Worm (Caenorhabditis elegans) whole organism, early embryonic: Measurements from ENCODE around the gene psme-3.

Source experiments
- B0310.2 ChIP-seq: sonication (generic microtip); optimal IDR thresholded peaks from 2 replicates; lab custom pipeline; 2016; ENCODE audit warnings: mild to moderate bottlenecking, missing genetic modification characterization, missing compliant biosample characterization
- F13C5.2 ChIP-seq: sonication (generic microtip); optimal IDR thresholded peaks from 2 replicates; lab custom pipeline; 2017; ENCODE audit warnings: mild to moderate bottlenecking, missing genetic modification characterization, inconsistent platforms, missing compliant biosample characterization
- ama-1 ChIP-seq: fragments of 150-350 bp; optimal IDR thresholded peaks from 2 replicates; lab custom pipeline; 2014
- flt-1 ChIP-seq: fragments of 200-800 bp; sonication (Bioruptor generic); IDR thresholded peaks from 2 replicates; pipeline ENCODE4 v1.3.6; 2022; ENCODE audit warnings: missing genetic modification characterization, missing compliant biosample characterization

DNA sequence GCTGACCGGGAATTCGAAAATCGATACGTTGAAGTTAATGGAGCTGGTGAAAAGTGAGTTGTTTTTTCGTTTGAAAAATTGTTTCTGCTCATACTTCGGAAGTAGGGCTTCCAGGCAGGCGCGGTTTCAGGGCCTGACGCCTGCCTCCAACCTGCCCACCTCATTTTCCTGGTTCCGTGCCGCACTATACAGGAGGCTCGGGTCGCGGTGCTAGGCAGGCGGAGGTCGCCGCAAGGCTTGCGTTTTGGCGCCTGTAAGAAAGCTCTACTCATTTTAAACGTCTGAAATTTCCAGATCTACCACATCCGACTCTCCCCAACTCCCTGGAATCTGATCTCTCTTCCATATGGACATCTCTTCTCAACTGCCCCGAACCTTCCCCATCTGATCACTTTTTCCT lies 23.0 kb upstream of the psme-3 start:
- TF ChIP-seq B0310.2 (tag; lab: Kevin White, UChicago) (no peak), F13C5.2 (no peak), flt-1 (GFP tag; lab: Robert Waterston, UW) (no peak), ama-1 (lab: Kevin White, UChicago) (no peak)
